Worm (Caenorhabditis elegans) whole organism, L2 larva: ENCODE results near the gene Y57G7A.6.

Experiments used
- F13H6.1 ChIP-seq: sonication (generic microtip); optimal IDR thresholded peaks from 2 replicates; lab custom pipeline; 2016; ENCODE audit warnings: missing genetic modification characterization, missing compliant biosample characterization
- R02D3.7 ChIP-seq: fragments of 150-350 bp; optimal IDR thresholded peaks from 2 replicates; lab custom pipeline; 2014; ENCODE audit warnings: missing biosample characterization, missing genetic modification characterization
- Y55F3AM.14 ChIP-seq: fragments of 200-800 bp; sonication (Bioruptor generic); optimal IDR thresholded peaks from 2 replicates; lab custom pipeline; 2018; ENCODE audit warnings: mild to moderate bottlenecking, missing genetic modification characterization, missing compliant biosample characterization
- ama-1 ChIP-seq: fragments of 150-350 bp; optimal IDR thresholded peaks from 2 replicates; lab custom pipeline; 2018; ENCODE audit warnings: inconsistent platforms
- egl-27 ChIP-seq: sonication (generic microtip); optimal IDR thresholded peaks from 3 replicates; lab custom pipeline; 2017; ENCODE audit warnings: missing biosample characterization, missing genetic modification reagents, missing genetic modification characterization
- nhr-237 ChIP-seq: fragments of 150-350 bp; optimal IDR thresholded peaks from 2 replicates; lab custom pipeline; 2014; ENCODE audit warnings: missing biosample characterization, missing genetic modification characterization
- snpc-4 ChIP-seq: fragments of 150-350 bp; optimal IDR thresholded peaks from 2 replicates; lab custom pipeline; 2014; ENCODE audit warnings: missing biosample characterization, missing genetic modification characterization
- unc-62 ChIP-seq: fragments of 150-350 bp; optimal IDR thresholded peaks from 2 replicates; lab custom pipeline; 2014; ENCODE audit warnings: missing biosample characterization, missing genetic modification reagents, missing genetic modification characterization

- TF ChIP-seq ama-1, result no peak
- no peak for TF ChIP-seq egl-27
- TF ChIP-seq F13H6.1 (tag; lab: Kevin White, UChicago), result no peak
- no peak for TF ChIP-seq R02D3.7
- no peak for TF ChIP-seq nhr-237 (tag; lab: Kevin White, UChicago)
- TF ChIP-seq snpc-4 (tag; lab: Kevin White, UChicago), result no peak
- TF ChIP-seq Y55F3AM.14 (GFP tag; lab: Kevin White, UChicago), result no peak
- TF ChIP-seq unc-62, result no peak
Observed at ce11 chrII:1322283-1323173, 37.1 kb upstream of the Y57G7A.6 start.
